Fruit fly (Drosophila melanogaster) ovary, adult (tissue): Measurements from ENCODE around the gene tutl.

Source experiments
- CG17801 ChIP-seq: fragments of 200-800 bp; optimal IDR thresholded peaks from 2 replicates; lab custom pipeline; 2019; ENCODE audit warnings: missing biosample characterization, mild to moderate bottlenecking, missing genetic modification characterization, moderate library complexity; ENCODE audit not compliant: partially characterized antibody

tutl gene

dm6 chr2L:4350683-4351324 lies 67.9 kb downstream of the tutl start:
- TF ChIP-seq CG17801 (GFP tag; lab: Kevin White, UChicago) = no peak

- TF ChIP-seq CG17801 (GFP tag; lab: Kevin White, UChicago) = no peak
These were observed 69.7 kb downstream of the tutl start, which contains the start of gene CG15429 for dm6 chr2L:4352675-4353074. Gene CG15429 (plus strand): TSS chr2L:4352975.

- TF ChIP-seq CG17801 (GFP tag; lab: Kevin White, UChicago) = no peak
These were observed 72.1 kb downstream of the tutl start for dm6 chr2L:4355066-4355465.

- TF ChIP-seq CG17801 (GFP tag; lab: Kevin White, UChicago) = no peak
These were observed 76.2 kb downstream of the tutl start for dm6 chr2L:4359156-4359555.

- TF ChIP-seq CG17801 (GFP tag; lab: Kevin White, UChicago) = no peak
These were observed 77.9 kb downstream of the tutl start for dm6 chr2L:4360882-4361281.

dm6 chr2L:4361438-4361975 lies 78.6 kb downstream of the tutl start, which contains the start of gene Traf4:
Gene Traf4 (plus strand): TSS chr2L:4361925.
- TF ChIP-seq CG17801 (GFP tag; lab: Kevin White, UChicago) = no peak

- no peak for TF ChIP-seq CG17801 (GFP tag; lab: Kevin White, UChicago)
These were observed 80.8 kb downstream of the tutl start for dm6 chr2L:4363707-4364270.

dm6 chr2L:4364914-4365313 lies 82.0 kb downstream of the tutl start:
- TF ChIP-seq CG17801 (GFP tag; lab: Kevin White, UChicago) = no peak

dm6 chr2L:4365792-4366326 lies 82.9 kb downstream of the tutl start:
- no peak for TF ChIP-seq CG17801 (GFP tag; lab: Kevin White, UChicago)

- no peak for TF ChIP-seq CG17801 (GFP tag; lab: Kevin White, UChicago)
These were observed 83.7 kb downstream of the tutl start for dm6 chr2L:4366652-4367051.

dm6 chr2L:4368553-4369268 lies 85.8 kb downstream of the tutl start:
- TF ChIP-seq CG17801 (GFP tag; lab: Kevin White, UChicago) = no peak

dm6 chr2L:4370007-4370521 lies 87.1 kb downstream of the tutl start:
- no peak for TF ChIP-seq CG17801 (GFP tag; lab: Kevin White, UChicago)

- TF ChIP-seq CG17801 (GFP tag; lab: Kevin White, UChicago) = no peak
These were observed 87.6 kb downstream of the tutl start for dm6 chr2L:4370592-4370991.

dm6 chr2L:4371516-4372136 lies 88.7 kb downstream of the tutl start:
- peak; percentile 36 for TF ChIP-seq CG17801 (GFP tag; lab: Kevin White, UChicago)
